Fruit fly (Drosophila melanogaster) whole organism, embryonic: ENCODE data around the gene cdi.

ENCODE experiments used
- Abd-B ChIP-seq: fragments of 200-800 bp; sonication (Bioruptor generic); optimal IDR thresholded peaks from 2 replicates; lab custom pipeline; 2018; ENCODE audit warnings: missing biosample characterization, mild to moderate bottlenecking, missing genetic modification characterization, moderate library complexity
- Asciz ChIP-seq: fragments of 200-800 bp; sonication (Bioruptor generic); optimal IDR thresholded peaks from 2 replicates; lab custom pipeline; 2017; ENCODE audit warnings: missing biosample characterization, mild to moderate bottlenecking, missing genetic modification characterization, missing genetic modification reagents
- B-H1 ChIP-seq: fragments of 200-800 bp; sonication (Bioruptor generic); IDR thresholded peaks from 3 replicates; pipeline ENCODE4 v1.3.6; 2022; ENCODE audit warnings: missing biosample characterization, missing genetic modification characterization
- CG10267 ChIP-seq: fragments of 200-800 bp; sonication (Bioruptor generic); optimal IDR thresholded peaks from 2 replicates; lab custom pipeline; 2018; ENCODE audit warnings: missing biosample characterization, mild to moderate bottlenecking, missing genetic modification characterization, moderate library complexity
- CG12104 ChIP-seq: fragments of 200-800 bp; sonication (Bioruptor generic); optimal IDR thresholded peaks from 3 replicates; lab custom pipeline; 2016; ENCODE audit warnings: missing biosample characterization, missing genetic modification characterization
- CG12391 ChIP-seq: fragments of 200-800 bp; sonication (Bioruptor generic); optimal IDR thresholded peaks from 3 replicates; lab custom pipeline; 2018; ENCODE audit warnings: missing biosample characterization, mild to moderate bottlenecking, missing genetic modification characterization, moderate library complexity
- CG12744 ChIP-seq: fragments of 200-800 bp; sonication (Bioruptor generic); optimal IDR thresholded peaks from 2 replicates; lab custom pipeline; 2016; ENCODE audit warnings: missing biosample characterization, missing genetic modification characterization
- CG13123 ChIP-seq: fragments of 200-800 bp; sonication (Bioruptor generic); optimal IDR thresholded peaks from 2 replicates; lab custom pipeline; 2016; ENCODE audit warnings: missing biosample characterization, missing genetic modification characterization
- CG14014 ChIP-seq: fragments of 200-800 bp; sonication (Bioruptor generic); IDR thresholded peaks from 2 replicates; pipeline ENCODE4 v1.3.6; 2022; ENCODE audit warnings: missing biosample characterization, missing genetic modification characterization
- CG14050 ChIP-seq: fragments of 200-800 bp; sonication (Bioruptor generic); IDR thresholded peaks from 3 replicates; pipeline ENCODE4 v1.3.6; 2022; ENCODE audit warnings: missing biosample characterization, missing genetic modification characterization
- CG14441 ChIP-seq: fragments of 200-800 bp; sonication (Bioruptor generic); IDR thresholded peaks from 2 replicates; pipeline ENCODE4 v1.3.6; 2022; ENCODE audit warnings: missing biosample characterization, missing genetic modification characterization
- CG15011 ChIP-seq: fragments of 200-800 bp; sonication (Bioruptor generic); optimal IDR thresholded peaks from 3 replicates; lab custom pipeline; 2018; ENCODE audit warnings: missing biosample characterization, mild to moderate bottlenecking, missing genetic modification characterization
- CG1603 ChIP-seq: fragments of 200-800 bp; sonication (Bioruptor generic); optimal IDR thresholded peaks from 2 replicates; lab custom pipeline; 2019; ENCODE audit warnings: missing biosample characterization, mild to moderate bottlenecking, missing genetic modification characterization, moderate library complexity
- CG18599 ChIP-seq: fragments of 200-800 bp; sonication (Bioruptor generic); optimal IDR thresholded peaks from 3 replicates; lab custom pipeline; 2017; ENCODE audit warnings: missing biosample characterization, missing genetic modification characterization, mild to moderate bottlenecking, moderate library complexity, missing genetic modification reagents
- CG18619 ChIP-seq: fragments of 200-800 bp; sonication (Bioruptor generic); optimal IDR thresholded peaks from 3 replicates; lab custom pipeline; 2017; ENCODE audit warnings: missing biosample characterization, mild to moderate bottlenecking, missing genetic modification characterization
- CG18764 ChIP-seq: fragments of 200-800 bp; sonication (Bioruptor generic); optimal IDR thresholded peaks from 3 replicates; lab custom pipeline; 2016; ENCODE audit warnings: missing biosample characterization, missing genetic modification characterization
- CG30431 ChIP-seq: fragments of 200-800 bp; sonication (Bioruptor generic); optimal IDR thresholded peaks from 2 replicates; lab custom pipeline; 2017; ENCODE audit warnings: missing biosample characterization, missing genetic modification characterization
- CG33213 ChIP-seq: fragments of 200-800 bp; sonication (Bioruptor generic); optimal IDR thresholded peaks from 3 replicates; lab custom pipeline; 2016; ENCODE audit warnings: missing biosample characterization, missing genetic modification characterization
- CG3838 ChIP-seq: fragments of 200-800 bp; sonication (Bioruptor generic); optimal IDR thresholded peaks from 3 replicates; lab custom pipeline; 2016; ENCODE audit warnings: missing biosample characterization, missing genetic modification characterization
- CG4404 ChIP-seq: fragments of 200-800 bp; sonication (Bioruptor generic); IDR thresholded peaks from 2 replicates; pipeline ENCODE4 v1.3.6; 2022; ENCODE audit warnings: missing biosample characterization, missing genetic modification characterization
- CG4854 ChIP-seq: fragments of 200-800 bp; sonication (Bioruptor generic); optimal IDR thresholded peaks from 2 replicates; lab custom pipeline; 2016; ENCODE audit warnings: missing biosample characterization, missing genetic modification characterization, inconsistent platforms
- CG6683 ChIP-seq: fragments of 200-800 bp; sonication (Bioruptor generic); optimal IDR thresholded peaks from 2 replicates; lab custom pipeline; 2017; ENCODE audit warnings: missing biosample characterization, mild to moderate bottlenecking, missing genetic modification characterization, missing genetic modification reagents
- CG6689 ChIP-seq: fragments of 200-800 bp; sonication (Bioruptor generic); IDR thresholded peaks from 2 replicates; pipeline ENCODE4 v1.3.6; 2022; ENCODE audit warnings: missing biosample characterization, missing genetic modification characterization
- CG7745 ChIP-seq: fragments of 200-800 bp; sonication (Bioruptor generic); optimal IDR thresholded peaks from 2 replicates; lab custom pipeline; 2018; ENCODE audit warnings: missing biosample characterization, mild to moderate bottlenecking, missing genetic modification characterization, moderate library complexity
- CG8359 ChIP-seq: fragments of 200-800 bp; sonication (Bioruptor generic); optimal IDR thresholded peaks from 2 replicates; lab custom pipeline; 2017; ENCODE audit warnings: missing biosample characterization, mild to moderate bottlenecking, missing genetic modification characterization, borderline replicate concordance
- CG9876 ChIP-seq: fragments of 200-800 bp; sonication (Bioruptor generic); optimal IDR thresholded peaks from 2 replicates; lab custom pipeline; 2016; ENCODE audit warnings: missing biosample characterization, missing genetic modification characterization
- CHES-1-like ChIP-seq: fragments of 200-800 bp; sonication (Bioruptor generic); optimal IDR thresholded peaks from 2 replicates; lab custom pipeline; 2016; ENCODE audit warnings: missing biosample characterization, missing genetic modification characterization
- CTCF ChIP-seq: fragments of 200-800 bp; sonication (Bioruptor generic); optimal IDR thresholded peaks from 2 replicates; lab custom pipeline; 2017; ENCODE audit warnings: missing biosample characterization, mild to moderate bottlenecking, missing genetic modification characterization, moderate library complexity
- E2f1 ChIP-seq: fragments of 200-800 bp; sonication (Bioruptor generic); IDR thresholded peaks from 2 replicates; pipeline ENCODE4 v1.3.6; 2022; ENCODE audit warnings: missing biosample characterization, missing genetic modification characterization
- Eip74EF ChIP-seq, 2 experiments: fragments of 200-800 bp in 1 of 2; fragments of >200 bp in 1 of 2; sonication (Bioruptor generic) in 1 of 2; optimal IDR thresholded peaks; 2 replicates each; lab custom pipeline; 2017 to 2019; ENCODE audit warnings: missing biosample characterization in 2 of 2, missing genetic modification characterization in 2 of 2, mild to moderate bottlenecking in 1 of 2, moderate library complexity in 1 of 2
- Gsc ChIP-seq: fragments of 200-800 bp; sonication (Bioruptor generic); IDR thresholded peaks from 2 replicates; pipeline ENCODE4 v1.3.6; 2022; ENCODE audit warnings: missing biosample characterization, missing genetic modification characterization
- Hmx ChIP-seq: fragments of 200-800 bp; sonication (Bioruptor generic); optimal IDR thresholded peaks from 2 replicates; lab custom pipeline; 2016; ENCODE audit warnings: missing biosample characterization, missing genetic modification characterization
- Meics ChIP-seq: fragments of 200-800 bp; sonication (Bioruptor generic); optimal IDR thresholded peaks from 2 replicates; lab custom pipeline; 2017; ENCODE audit warnings: missing biosample characterization, mild to moderate bottlenecking, missing genetic modification characterization
- NfI ChIP-seq: fragments of 200-800 bp; sonication (Bioruptor generic); optimal IDR thresholded peaks from 3 replicates; lab custom pipeline; 2018; ENCODE audit warnings: missing biosample characterization, mild to moderate bottlenecking, missing genetic modification characterization, moderate library complexity
- Spps ChIP-seq: fragments of 200-800 bp; sonication (Bioruptor generic); optimal IDR thresholded peaks from 2 replicates; lab custom pipeline; 2018; ENCODE audit warnings: missing biosample characterization, mild to moderate bottlenecking, missing genetic modification characterization
- TFAM ChIP-seq: fragments of 200-800 bp; sonication (Bioruptor generic); optimal IDR thresholded peaks from 2 replicates; lab custom pipeline; 2017; ENCODE audit warnings: missing biosample characterization, missing genetic modification characterization, inconsistent platforms
- Usf ChIP-seq: fragments of 200-800 bp; sonication (Bioruptor generic); optimal IDR thresholded peaks from 2 replicates; lab custom pipeline; 2017; ENCODE audit warnings: missing genotype, missing biosample characterization, missing genetic modification characterization
- ac ChIP-seq: fragments of 200-800 bp; sonication (Bioruptor generic); optimal IDR thresholded peaks from 3 replicates; lab custom pipeline; 2017; ENCODE audit warnings: missing biosample characterization, mild to moderate bottlenecking, missing genetic modification characterization
- ara ChIP-seq: fragments of 200-800 bp; sonication (Bioruptor generic); IDR thresholded peaks from 2 replicates; pipeline ENCODE4 v1.3.6; 2022; ENCODE audit warnings: missing biosample characterization, missing genetic modification characterization
- caup ChIP-seq: fragments of 200-800 bp; sonication (Bioruptor generic); optimal IDR thresholded peaks from 3 replicates; lab custom pipeline; 2017; ENCODE audit warnings: missing biosample characterization, mild to moderate bottlenecking, missing genetic modification characterization, moderate library complexity; ENCODE audit not compliant: severe bottlenecking
- chm ChIP-seq: fragments of 200-800 bp; sonication (Bioruptor generic); IDR thresholded peaks from 2 replicates; pipeline ENCODE4 v1.3.6; 2022; ENCODE audit warnings: missing biosample characterization, missing genetic modification characterization
- dan ChIP-seq: fragments of 200-800 bp; sonication (Bioruptor generic); IDR thresholded peaks from 2 replicates; pipeline ENCODE4 v1.3.6; 2022; ENCODE audit warnings: missing biosample characterization, missing genetic modification characterization
- eve ChIP-seq, 2 experiments: fragments of >200 bp; optimal IDR thresholded peaks; 2 replicates each; lab custom pipeline; 2017; ENCODE audit warnings: missing biosample characterization in 2 of 2, missing genetic modification characterization in 2 of 2
- exex ChIP-seq: fragments of 200-800 bp; sonication (Bioruptor generic); optimal IDR thresholded peaks from 4 replicates; lab custom pipeline; 2018; ENCODE audit warnings: missing biosample characterization, mild to moderate bottlenecking, missing genetic modification characterization, moderate library complexity
- ham ChIP-seq: fragments of 200-800 bp; sonication (Bioruptor generic); IDR thresholded peaks from 2 replicates; pipeline ENCODE4 v1.3.6; 2022; ENCODE audit warnings: missing biosample characterization, missing genetic modification characterization
- lilli ChIP-seq: fragments of 200-800 bp; sonication (Bioruptor generic); optimal IDR thresholded peaks from 3 replicates; lab custom pipeline; 2016; ENCODE audit warnings: missing biosample characterization, missing genetic modification characterization
- nmo ChIP-seq: fragments of 200-800 bp; sonication (Bioruptor generic); optimal IDR thresholded peaks from 2 replicates; lab custom pipeline; 2018; ENCODE audit warnings: missing biosample characterization, mild to moderate bottlenecking, missing genetic modification characterization, moderate library complexity
- odd ChIP-seq: fragments of 200-800 bp; sonication (Bioruptor generic); optimal IDR thresholded peaks from 2 replicates; lab custom pipeline; 2017; ENCODE audit warnings: missing biosample characterization, mild to moderate bottlenecking, missing genetic modification characterization
- tin ChIP-seq: fragments of 200-800 bp; sonication (Bioruptor generic); optimal IDR thresholded peaks from 3 replicates; lab custom pipeline; 2016; ENCODE audit warnings: missing biosample characterization, missing genetic modification characterization

Gene cdi

DNA sequence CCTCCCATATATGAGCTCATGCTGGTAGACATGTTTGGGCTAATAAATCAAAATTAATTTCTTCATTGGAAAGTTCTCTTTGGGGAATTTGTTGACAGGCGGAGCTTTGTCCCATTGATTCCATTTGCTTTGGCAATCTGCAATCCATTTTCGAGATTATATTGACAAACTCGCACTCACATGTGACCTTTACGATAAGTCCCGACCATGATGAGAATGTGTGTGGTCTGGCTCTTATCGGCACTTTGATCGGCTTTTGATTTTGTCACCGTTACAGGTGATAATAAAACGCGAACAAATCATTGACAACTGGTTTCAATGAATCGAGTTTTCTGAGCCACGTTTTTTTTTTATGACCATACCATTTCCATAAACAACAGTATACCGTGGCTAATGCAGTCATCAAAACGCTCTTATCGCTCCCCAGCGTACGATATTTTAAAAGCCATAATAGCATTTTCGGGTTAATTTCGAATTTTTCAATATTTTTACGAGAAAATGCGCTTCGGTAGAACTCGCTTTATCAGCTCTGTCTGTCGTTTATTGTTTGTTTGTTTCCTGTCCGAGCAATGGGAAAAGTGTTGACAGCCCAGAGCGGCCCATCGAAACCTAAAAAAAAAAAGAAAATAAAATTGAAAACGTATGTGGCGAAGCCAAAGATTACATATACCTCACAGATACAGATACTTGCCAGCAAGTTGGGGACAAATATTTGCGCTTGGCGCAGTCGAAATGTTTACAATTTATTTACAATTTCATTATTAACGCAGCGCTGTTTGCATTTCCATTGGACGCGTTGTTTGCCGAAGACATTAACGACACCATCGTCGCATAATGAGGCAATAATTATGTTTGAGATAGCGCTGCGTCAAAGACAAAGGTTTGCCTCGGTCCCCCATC is 96.4 kb downstream of the cdi start (continued):
- TF ChIP-seq CG30431 (GFP tag; lab: Kevin White, UChicago), result peak; percentile 57
- TF ChIP-seq CG18619 (GFP tag; lab: Kevin White, UChicago), result peak; percentile 86
- 0 out of 2 replicates have a peak, but pooled peaks have one; percentile 12 for TF ChIP-seq CG14441
- TF ChIP-seq CG7745 (tag; lab: Kevin White, UChicago), result peak; percentile 93
- TF ChIP-seq CG6689 (GFP tag; lab: Robert Waterston, UW), result peak; percentile 29; the same call in 1 of the 2 replicates
- peak; percentile 1 for TF ChIP-seq lilli
- TF ChIP-seq CG12744 (GFP tag; lab: Kevin White, UChicago), result peak; percentile 56
- peak; percentile 54; the same call in 1 of the 2 replicates for TF ChIP-seq CG14014 (GFP tag; lab: Robert Waterston, UW)
- peak; percentile 5 for TF ChIP-seq CG9876 (GFP tag; lab: Kevin White, UChicago)
- TF ChIP-seq ac (GFP tag; lab: Kevin White, UChicago), result peak; percentile 96
- TF ChIP-seq ara (GFP tag; lab: Robert Waterston, UW), result peak; percentile 82
- peak in 1 of 2 experiments; percentile 78 for TF ChIP-seq eve (GFP tag; optimal IDR thresholded peaks at IDR 0.05; lab: Kevin White, UChicago)
- TF ChIP-seq dan (GFP tag; lab: Robert Waterston, UW), result no peak
- peak; percentile 80 for TF ChIP-seq CG3838 (GFP tag; lab: Kevin White, UChicago)
- peak; percentile 5 for TF ChIP-seq CG4854 (GFP tag; lab: Kevin White, UChicago)
- TF ChIP-seq tin, result no peak
- TF ChIP-seq CHES-1-like (GFP tag; lab: Kevin White, UChicago), result peak; percentile 72
- TF ChIP-seq Usf (GFP tag; lab: Kevin White, UChicago), result peak; percentile 19
- TF ChIP-seq CG4404, result no peak
- TF ChIP-seq CG1603 (tag; lab: Kevin White, UChicago), result peak; percentile 84
- TF ChIP-seq CG13123, result peak; percentile 54
- TF ChIP-seq E2f1 (GFP tag; lab: Robert Waterston, UW), result no peak; the same call in 1 of the 2 replicates
- no peak for TF ChIP-seq ham (GFP tag; lab: Robert Waterston, UW)
- TF ChIP-seq CG15011, result peak; percentile 53
- peak; percentile 5 for TF ChIP-seq exex (tag; lab: Kevin White, UChicago)
- TF ChIP-seq Hmx (GFP tag; lab: Kevin White, UChicago), result no peak
- TF ChIP-seq CG12391 (tag; lab: Kevin White, UChicago), result peak; percentile 71
- peak; percentile 12 for TF ChIP-seq Abd-B (GFP tag; lab: Kevin White, UChicago)
- peak; percentile 6 for TF ChIP-seq CG18599
- peak; percentile 45 for TF ChIP-seq CTCF (GFP tag; lab: Kevin White, UChicago)
- TF ChIP-seq CG8359 (GFP tag; lab: Kevin White, UChicago), result peak; percentile 5
- TF ChIP-seq NfI, result peak; percentile 55
- peak; percentile 21 for TF ChIP-seq CG10267 (tag; lab: Kevin White, UChicago)
- no peak for TF ChIP-seq Gsc (GFP tag; lab: Robert Waterston, UW)
- peak in 1 of 2 experiments; percentile 69 for TF ChIP-seq Eip74EF (GFP tag; optimal IDR thresholded peaks at IDR 0.05; lab: Kevin White, UChicago)
- TF ChIP-seq Spps (tag; lab: Kevin White, UChicago), result peak; percentile 57
- peak; percentile 89 for TF ChIP-seq Asciz (GFP tag; lab: Kevin White, UChicago)
- TF ChIP-seq nmo (GFP tag; lab: Kevin White, UChicago), result no peak
- TF ChIP-seq odd, result peak; percentile 95
- peak; percentile 25 for TF ChIP-seq CG18764 (GFP tag; lab: Kevin White, UChicago)
- no peak for TF ChIP-seq B-H1
- TF ChIP-seq chm, result peak; percentile 69
- peak; percentile 39 for TF ChIP-seq CG12104 (GFP tag; lab: Kevin White, UChicago)
- TF ChIP-seq CG6683 (GFP tag; lab: Kevin White, UChicago), result peak; percentile 17
- TF ChIP-seq TFAM (GFP tag; lab: Kevin White, UChicago), result no peak
- TF ChIP-seq CG33213 (GFP tag; lab: Kevin White, UChicago), result peak; percentile 6
- TF ChIP-seq caup (GFP tag; lab: Kevin White, UChicago), result peak; percentile 10
- no peak for TF ChIP-seq Meics (GFP tag; lab: Kevin White, UChicago)
- TF ChIP-seq CG14050 (GFP tag; lab: Robert Waterston, UW), result no peak; the same call in 2 of the 3 replicates
